Worm (Caenorhabditis elegans) whole organism, young adult: Measurements from ENCODE around the gene ugt-53.

Source experiments
- T26A5.8 ChIP-seq: sonication (generic microtip); optimal IDR thresholded peaks from 2 replicates; lab custom pipeline; 2016; ENCODE audit warnings: missing genetic modification characterization, missing compliant biosample characterization
- ama-1 ChIP-seq, 3 experiments: fragments of 150-350 bp in 1 of 3; sonication (generic microtip) in 2 of 3; optimal IDR thresholded peaks; 2 replicates each; lab custom pipeline; 2014 to 2018; ENCODE audit warnings: missing biosample characterization in 2 of 3, missing genetic modification characterization in 2 of 3, missing genetic modification reagents in 2 of 3
- cebp-1 ChIP-seq, 2 experiments: fragments of 200-800 bp in 1 of 2; sonication (Bioruptor generic) in 1 of 2; sonication (generic microtip) in 1 of 2; IDR thresholded peaks in 1 of 2; optimal IDR thresholded peaks in 1 of 2; 2 replicates each; pipeline versions ENCODE4 v1.3.6 to Lab custom; 2017 to 2022; ENCODE audit warnings: missing compliant biosample characterization in 2 of 2, missing genetic modification characterization in 2 of 2, mild to moderate bottlenecking in 1 of 2, missing genetic modification reagents in 1 of 2, moderate library complexity in 1 of 2
- egl-44 ChIP-seq: fragments of 200-800 bp; sonication (Bioruptor generic); IDR thresholded peaks from 2 replicates; pipeline ENCODE4 v1.3.6; 2022; ENCODE audit warnings: missing genetic modification reagents, missing genetic modification characterization, missing compliant biosample characterization
- let-607 ChIP-seq, 2 experiments: fragments of 200-800 bp in 1 of 2; sonication (Bioruptor generic) in 1 of 2; sonication (generic microtip) in 1 of 2; optimal IDR thresholded peaks; 2 replicates each; lab custom pipeline; 2016 to 2018; ENCODE audit warnings: mild to moderate bottlenecking in 2 of 2, missing compliant biosample characterization in 2 of 2, missing genetic modification characterization in 2 of 2, moderate library complexity in 2 of 2, missing genotype in 1 of 2
- snpc-4 ChIP-seq, 5 experiments: fragments of 150-350 bp in 1 of 5; sonication (generic microtip) in 4 of 5; optimal IDR thresholded peaks; 2 replicates each; lab custom pipeline; 2014 to 2018; ENCODE audit warnings: missing genetic modification characterization in 5 of 5, missing biosample characterization in 3 of 5, antibody characterized with exemption in 2 of 5, mild to moderate bottlenecking in 2 of 5, missing compliant biosample characterization in 2 of 5, missing genotype in 2 of 5, moderate library complexity in 2 of 5, missing genetic modification reagents in 1 of 5
- somi-1 ChIP-seq: fragments of 200-800 bp; sonication (Bioruptor generic); optimal IDR thresholded peaks from 2 replicates; lab custom pipeline; 2018; ENCODE audit warnings: mild to moderate bottlenecking, missing genetic modification characterization, missing compliant biosample characterization
- unc-130 ChIP-seq: sonication (generic microtip); optimal IDR thresholded peaks from 2 replicates; lab custom pipeline; 2016; ENCODE audit warnings: missing genetic modification reagents, missing genetic modification characterization, missing compliant biosample characterization

DNA sequence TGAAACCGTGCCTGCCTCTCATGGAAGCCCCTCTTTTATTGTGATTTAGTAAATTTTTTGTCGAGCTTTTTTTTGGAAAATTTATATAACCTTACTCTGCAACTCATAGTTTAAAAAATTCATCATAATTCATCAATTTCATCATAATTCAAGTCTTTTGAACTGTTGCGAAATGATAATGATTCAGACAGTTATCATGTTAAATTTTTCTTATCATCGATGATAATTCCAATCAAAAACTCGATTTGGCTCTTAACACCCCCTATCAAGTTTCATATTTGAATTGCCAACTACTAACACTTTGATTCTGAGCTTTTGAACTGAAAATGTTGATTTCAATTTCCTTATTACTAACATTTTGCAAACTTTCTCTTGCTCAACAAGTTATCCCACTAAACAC lies 39.0 kb upstream of the ugt-53 start, which contains the start of gene F54E2.1:
- TF ChIP-seq cebp-1 (GFP tag; IDR thresholded peaks at IDR 0.05; lab: Robert Waterston, UW): peak; percentile 87
- TF ChIP-seq cebp-1 (tag; optimal IDR thresholded peaks at IDR 0.05; lab: Kevin White, UChicago): no peak
- no peak for TF ChIP-seq somi-1 (GFP tag; lab: Kevin White, UChicago)
- no peak for TF ChIP-seq egl-44 (GFP tag; lab: Robert Waterston, UW)
- no peak for TF ChIP-seq let-607 (tag; optimal IDR thresholded peaks at IDR 0.05; lab: Kevin White, UChicago)
- no peak for TF ChIP-seq unc-130 (GFP tag; lab: Kevin White, UChicago)
- TF ChIP-seq ama-1 (optimal IDR thresholded peaks at IDR 0.05; lab: Kevin White, UChicago): no peak
- no peak for TF ChIP-seq ama-1 (GFP tag; optimal IDR thresholded peaks at IDR 0.05; lab: Kevin White, UChicago)
- TF ChIP-seq T26A5.8: no peak
- TF ChIP-seq snpc-4 (GFP tag; optimal IDR thresholded peaks at IDR 0.05; lab: Kevin White, UChicago): no peak
- no peak for TF ChIP-seq snpc-4 (tag; optimal IDR thresholded peaks at IDR 0.05; lab: Kevin White, UChicago)
